Fruit fly (Drosophila melanogaster): Measurements from ENCODE around the gene CG15465.

CG15465 gene

DNA sequence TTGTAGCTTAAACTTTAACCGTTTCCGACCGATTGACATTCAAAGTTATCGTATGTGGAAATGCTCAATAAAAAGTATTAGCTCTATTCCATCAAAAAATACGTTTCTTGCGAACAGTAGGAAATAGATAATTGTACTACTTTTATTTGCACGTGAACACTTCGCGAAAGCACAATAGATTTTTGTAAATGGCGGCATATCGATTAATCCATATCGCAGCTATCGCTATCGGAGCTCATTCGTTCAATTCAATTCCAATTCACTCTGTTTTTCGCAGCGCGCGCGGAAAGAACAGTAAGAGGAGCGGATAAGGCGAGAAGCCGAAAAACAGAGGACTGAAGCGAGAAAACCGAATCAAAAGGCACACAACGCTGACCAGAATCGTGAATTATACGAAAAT lies at the start of gene CG15465, which contains the start of gene rg:
TSS of gene CG15465 (plus strand) at position 291 of the 400 bp plus-strand sequence.
TSS of gene rg (plus strand) at position 291 of the 400 bp plus-strand sequence.
- peak; percentile 27 for TF ChIP-seq Dif (GFP tag; optimal IDR thresholded peaks at IDR 0.05; ENCODE audit: partially characterized antibody)
- peak; percentile 12 for TF ChIP-seq jim (GFP tag; optimal IDR thresholded peaks at IDR 0.05)
- no peak for TF ChIP-seq sv (GFP tag; optimal IDR thresholded peaks at IDR 0.05)
- peak; percentile 67 for TF ChIP-seq psq (GFP tag; optimal IDR thresholded peaks at IDR 0.05)

DNA sequence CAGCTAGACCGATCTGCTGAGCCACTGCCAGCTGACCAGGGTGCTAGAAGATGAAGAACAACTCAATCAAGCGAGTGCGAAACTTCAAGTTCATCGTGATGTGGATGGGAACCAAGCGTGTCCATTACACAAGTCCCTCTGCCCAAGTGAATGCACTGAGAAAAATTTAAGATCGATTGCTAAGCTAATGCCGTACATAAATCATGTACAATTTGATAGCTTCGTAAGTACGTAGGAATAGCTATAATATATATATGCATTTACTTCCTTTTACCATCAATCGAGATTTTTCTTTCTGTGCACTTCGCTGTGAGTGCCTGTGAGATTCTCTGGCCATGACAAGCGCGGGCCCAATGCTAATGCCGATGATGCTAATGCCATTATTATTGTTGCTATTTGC lies 47.1 kb upstream of the CG15465 start:
- no peak for TF ChIP-seq brk (GFP tag; optimal IDR thresholded peaks at IDR 0.05)
- TF ChIP-seq dl (GFP tag; optimal IDR thresholded peaks at IDR 0.05; ENCODE audit: insufficient read depth in 1 of 2, partially characterized antibody in 2 of 2): no peak
- TF ChIP-seq Dif (GFP tag; optimal IDR thresholded peaks at IDR 0.05; ENCODE audit: partially characterized antibody): no peak
- no peak for TF ChIP-seq jim (GFP tag; optimal IDR thresholded peaks at IDR 0.05)
- TF ChIP-seq CG9705 (GFP tag; optimal IDR thresholded peaks at IDR 0.05): no peak
- TF ChIP-seq Myc (optimal IDR thresholded peaks at IDR 0.05): no peak
- TF ChIP-seq HLH106 (tag; optimal IDR thresholded peaks at IDR 0.05): no peak
- TF ChIP-seq Jra (GFP tag; optimal IDR thresholded peaks at IDR 0.05): no peak
- no peak for TF ChIP-seq Sp1 (GFP tag; optimal IDR thresholded peaks at IDR 0.05)
- TF ChIP-seq h (GFP tag; optimal IDR thresholded peaks at IDR 0.05): peak; percentile 2
- no peak for TF ChIP-seq Hr78 (GFP tag; optimal IDR thresholded peaks at IDR 0.05)
- peak in 1 of 2 experiments; percentile 18 for TF ChIP-seq foxo (GFP tag; optimal IDR thresholded peaks at IDR 0.05)
- TF ChIP-seq fru (GFP tag; optimal IDR thresholded peaks at IDR 0.05): no peak
- TF ChIP-seq tai (GFP tag; optimal IDR thresholded peaks at IDR 0.05): no peak
- no peak for TF ChIP-seq lola (GFP tag; optimal IDR thresholded peaks at IDR 0.05)
- no peak for TF ChIP-seq OdsH (GFP tag; optimal IDR thresholded peaks at IDR 0.05)
- no peak for TF ChIP-seq usp (GFP tag; optimal IDR thresholded peaks at IDR 0.05)
- no peak for TF ChIP-seq sv (GFP tag; optimal IDR thresholded peaks at IDR 0.05)
- no peak for TF ChIP-seq psq (GFP tag; optimal IDR thresholded peaks at IDR 0.05)
- TF ChIP-seq Dfd (GFP tag; optimal IDR thresholded peaks at IDR 0.05): no peak
- no peak for TF ChIP-seq CrebA (GFP tag; optimal IDR thresholded peaks at IDR 0.05; ENCODE audit: borderline replicate concordance)
- TF ChIP-seq rgr (GFP tag; optimal IDR thresholded peaks at IDR 0.05): peak; percentile 15
- TF ChIP-seq woc (GFP tag; optimal IDR thresholded peaks at IDR 0.05): no peak
- TF ChIP-seq N (GFP tag; optimal IDR thresholded peaks at IDR 0.05): no peak
- no peak for TF ChIP-seq Vsx2 (GFP tag; optimal IDR thresholded peaks at IDR 0.05; ENCODE audit: partially characterized antibody)

DNA sequence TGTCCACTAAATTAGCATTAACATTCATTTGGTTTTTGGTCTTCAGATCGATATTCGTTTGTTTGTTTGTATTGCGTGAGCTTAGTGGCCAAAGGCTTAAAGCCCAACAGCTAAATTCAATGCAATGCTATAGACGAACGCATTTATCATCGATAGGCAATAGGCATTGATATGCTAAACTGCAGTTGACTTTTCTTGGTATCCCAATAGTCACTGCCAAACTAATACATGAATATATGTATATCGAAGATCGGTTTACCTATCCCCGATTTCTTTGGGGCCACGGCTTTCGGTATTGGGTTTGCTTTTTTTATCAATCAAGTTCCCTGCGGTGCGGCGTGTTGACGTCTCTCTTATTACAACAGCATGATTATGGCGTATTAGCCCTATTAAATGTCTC lies 45.5 kb upstream of the CG15465 start:
- TF ChIP-seq foxo (GFP tag; optimal IDR thresholded peaks at IDR 0.05): no peak

DNA sequence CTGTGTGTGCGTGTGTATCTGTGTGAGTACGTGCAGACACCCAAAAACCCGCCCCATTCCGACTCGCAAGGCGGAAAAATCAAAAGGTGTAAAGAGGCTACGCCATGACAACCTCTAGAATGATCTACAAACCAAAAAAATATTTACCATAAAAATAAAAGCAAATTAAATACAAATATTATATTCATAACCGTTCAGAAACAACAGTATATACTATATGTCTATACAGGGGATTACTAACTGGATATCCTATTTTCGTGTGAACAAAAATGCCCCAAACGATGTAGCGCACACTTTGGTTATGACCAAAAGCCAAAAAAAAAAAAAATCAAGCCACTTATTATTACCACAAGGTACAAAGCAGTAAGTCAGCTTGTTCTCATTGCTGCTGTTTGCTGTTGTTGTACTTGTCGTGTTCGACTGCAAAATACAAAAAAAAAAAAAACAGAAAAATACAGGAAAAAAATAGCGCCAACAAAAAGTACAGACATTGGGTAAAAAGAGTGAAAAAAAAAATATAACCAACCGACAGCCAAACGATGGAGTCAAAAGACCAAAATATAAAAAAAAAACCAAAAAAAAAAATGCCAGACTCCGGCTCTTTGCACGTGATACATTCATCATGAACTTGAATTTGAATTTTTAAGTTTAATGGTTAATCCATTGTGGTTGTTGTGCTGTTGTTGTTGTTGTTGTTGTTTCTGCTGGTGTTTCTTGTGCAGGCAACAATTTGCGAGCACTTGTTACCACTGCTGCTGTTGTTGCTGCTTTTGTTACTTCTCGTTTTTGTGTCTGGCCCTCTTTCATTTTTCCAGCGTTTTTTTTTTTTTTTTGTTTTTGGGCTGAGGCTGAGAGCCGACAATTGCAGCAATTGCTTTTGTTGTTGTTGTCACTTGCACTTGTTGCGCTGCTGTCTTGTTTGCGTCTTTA lies 43.8 kb upstream of the CG15465 start:
- TF ChIP-seq dmrt93B (GFP tag; optimal IDR thresholded peaks at IDR 0.05) (peak; percentile 69), woc (GFP tag; optimal IDR thresholded peaks at IDR 0.05) (peak; percentile 81), HLH106 (tag; optimal IDR thresholded peaks at IDR 0.05) (peak; percentile 80), Sp1 (GFP tag; optimal IDR thresholded peaks at IDR 0.05) (peak; percentile 84), brk (GFP tag; optimal IDR thresholded peaks at IDR 0.05) (peak; percentile 25), br (GFP tag; optimal IDR thresholded peaks at IDR 0.05) (peak; percentile 82), h (GFP tag; optimal IDR thresholded peaks at IDR 0.05) (peak; percentile 88), fru (GFP tag; optimal IDR thresholded peaks at IDR 0.05) (peak; percentile 86), usp (GFP tag; optimal IDR thresholded peaks at IDR 0.05) (no peak), foxo (GFP tag; optimal IDR thresholded peaks at IDR 0.05) (peak in 1 of 2 experiments; percentile 86), CG9705 (GFP tag; optimal IDR thresholded peaks at IDR 0.05) (no peak), CG32264 (GFP tag; optimal IDR thresholded peaks at IDR 0.05) (peak; percentile 54), psq (GFP tag; optimal IDR thresholded peaks at IDR 0.05) (peak; percentile 78), Jra (GFP tag; optimal IDR thresholded peaks at IDR 0.05) (no peak), Rel (GFP tag; optimal IDR thresholded peaks at IDR 0.05) (no peak), Rel (tag; optimal IDR thresholded peaks at IDR 0.05) (peak; percentile 13), rgr (GFP tag; optimal IDR thresholded peaks at IDR 0.05) (peak; percentile 83), N (GFP tag; optimal IDR thresholded peaks at IDR 0.05) (no peak), tai (GFP tag; optimal IDR thresholded peaks at IDR 0.05) (peak; percentile 29), sage (GFP tag; optimal IDR thresholded peaks at IDR 0.05) (peak; percentile 36), CrebA (GFP tag; optimal IDR thresholded peaks at IDR 0.05; ENCODE audit: borderline replicate concordance) (peak; percentile 25), OdsH (GFP tag; optimal IDR thresholded peaks at IDR 0.05) (peak; percentile 86), sv (GFP tag; optimal IDR thresholded peaks at IDR 0.05) (peak; percentile 52), ey (GFP tag; optimal IDR thresholded peaks at IDR 0.05) (peak; percentile 85), Hnf4 (GFP tag; optimal IDR thresholded peaks at IDR 0.05) (peak; percentile 60), lola (GFP tag; optimal IDR thresholded peaks at IDR 0.05) (no peak)
